Worm (Caenorhabditis elegans) whole organism, late embryonic: Measurements from ENCODE around the gene C17G1.14.
A peak's percentile ranks its signal among the peaks of the same experiment; 100 is the strongest.

ENCODE experiments used
- C08G9.2 ChIP-seq: sonication (generic microtip); optimal IDR thresholded peaks from 2 replicates; lab custom pipeline; 2016; ENCODE audit warnings: mild to moderate bottlenecking, missing genetic modification characterization, moderate library complexity, missing compliant biosample characterization
- F13H6.1 ChIP-seq: sonication (generic microtip); optimal IDR thresholded peaks from 2 replicates; lab custom pipeline; 2016; ENCODE audit warnings: missing genetic modification characterization, missing compliant biosample characterization
- K02D7.2 ChIP-seq: sonication (generic microtip); optimal IDR thresholded peaks from 2 replicates; lab custom pipeline; 2017; ENCODE audit warnings: mild to moderate bottlenecking, missing genetic modification characterization, missing compliant biosample characterization
- K09A11.1 ChIP-seq: sonication (generic microtip); optimal IDR thresholded peaks from 2 replicates; lab custom pipeline; 2017; ENCODE audit warnings: antibody characterized with exemption, mild to moderate bottlenecking, missing genetic modification characterization, missing compliant biosample characterization; ENCODE audit not compliant: insufficient read depth
- T23F11.4 ChIP-seq: fragments of 200-800 bp; sonication (Bioruptor generic); optimal IDR thresholded peaks from 2 replicates; lab custom pipeline; 2018; ENCODE audit warnings: mild to moderate bottlenecking, missing genetic modification characterization, missing compliant biosample characterization
- Y22D7AL.16 ChIP-seq: sonication (generic microtip); optimal IDR thresholded peaks from 2 replicates; lab custom pipeline; 2016; ENCODE audit warnings: missing genetic modification characterization, missing compliant biosample characterization
- ceh-18 ChIP-seq: sonication (generic microtip); optimal IDR thresholded peaks from 2 replicates; lab custom pipeline; 2016; ENCODE audit warnings: missing genetic modification characterization, missing compliant biosample characterization
- ceh-19 ChIP-seq: fragments of 200-800 bp; sonication (Bioruptor generic); optimal IDR thresholded peaks from 2 replicates; lab custom pipeline; 2018; ENCODE audit warnings: mild to moderate bottlenecking, missing genetic modification characterization, missing compliant biosample characterization
- ceh-30 ChIP-seq: fragments of 150-350 bp; optimal IDR thresholded peaks from 2 replicates; lab custom pipeline; 2014; ENCODE audit warnings: missing biosample characterization, missing genetic modification characterization
- ceh-34 ChIP-seq: sonication (generic microtip); optimal IDR thresholded peaks from 2 replicates; lab custom pipeline; 2016; ENCODE audit warnings: mild to moderate bottlenecking, missing genetic modification characterization, missing compliant biosample characterization
- ceh-45 ChIP-seq: fragments of 200-800 bp; sonication (Bioruptor generic); IDR thresholded peaks from 2 replicates; pipeline ENCODE4 v1.3.6; 2022; ENCODE audit warnings: missing genetic modification reagents, missing genetic modification characterization, missing compliant biosample characterization
- dmd-4 ChIP-seq: sonication (generic microtip); optimal IDR thresholded peaks from 2 replicates; lab custom pipeline; 2016; ENCODE audit warnings: borderline replicate concordance, missing genetic modification characterization, missing compliant biosample characterization
- dve-1 ChIP-seq: sonication (generic microtip); optimal IDR thresholded peaks from 2 replicates; lab custom pipeline; 2017; ENCODE audit warnings: antibody characterized with exemption, mild to moderate bottlenecking, missing genetic modification characterization, missing compliant biosample characterization
- elt-2 ChIP-seq: sonication (generic microtip); optimal IDR thresholded peaks from 2 replicates; lab custom pipeline; 2016; ENCODE audit warnings: missing genetic modification reagents, missing genetic modification characterization, missing compliant biosample characterization
- elt-4 ChIP-seq: sonication (generic microtip); optimal IDR thresholded peaks from 2 replicates; lab custom pipeline; 2016; ENCODE audit warnings: missing genetic modification characterization, missing compliant biosample characterization
- fax-1 ChIP-seq: sonication (generic microtip); optimal IDR thresholded peaks from 2 replicates; lab custom pipeline; 2016; ENCODE audit warnings: missing genotype, missing genetic modification characterization, missing compliant biosample characterization
- fkh-10 ChIP-seq: fragments of 150-350 bp; optimal IDR thresholded peaks from 2 replicates; lab custom pipeline; 2014; ENCODE audit warnings: missing biosample characterization, missing genetic modification reagents, missing genetic modification characterization
- fkh-6 ChIP-seq: sonication (generic microtip); optimal IDR thresholded peaks from 2 replicates; lab custom pipeline; 2016; ENCODE audit warnings: missing genetic modification characterization, missing compliant biosample characterization
- gmeb-2 ChIP-seq: sonication (generic microtip); optimal IDR thresholded peaks from 2 replicates; lab custom pipeline; 2016; ENCODE audit warnings: missing genetic modification characterization, inconsistent platforms, missing compliant biosample characterization
- hlh-13 ChIP-seq: fragments of 200-800 bp; sonication (Bioruptor generic); optimal IDR thresholded peaks from 2 replicates; lab custom pipeline; 2018; ENCODE audit warnings: mild to moderate bottlenecking, missing genetic modification characterization, missing compliant biosample characterization
- hlh-6 ChIP-seq: sonication (generic microtip); optimal IDR thresholded peaks from 2 replicates; lab custom pipeline; 2016; ENCODE audit warnings: missing genotype, missing genetic modification characterization, missing compliant biosample characterization
- lim-6 ChIP-seq: sonication (generic microtip); optimal IDR thresholded peaks from 2 replicates; lab custom pipeline; 2016; ENCODE audit warnings: missing genetic modification characterization, missing compliant biosample characterization
- lin-11 ChIP-seq: fragments of 200-800 bp; sonication (Bioruptor generic); optimal IDR thresholded peaks from 2 replicates; lab custom pipeline; 2018; ENCODE audit warnings: mild to moderate bottlenecking, missing genetic modification characterization, missing compliant biosample characterization
- nfya-1 ChIP-seq: sonication (generic microtip); optimal IDR thresholded peaks from 2 replicates; lab custom pipeline; 2017; ENCODE audit warnings: missing genetic modification characterization, mild to moderate bottlenecking, missing compliant biosample characterization, antibody characterized with exemption, moderate library complexity
- nhr-11 ChIP-seq: fragments of 150-350 bp; optimal IDR thresholded peaks from 2 replicates; lab custom pipeline; 2014; ENCODE audit warnings: missing biosample characterization, missing genetic modification characterization
- nhr-232 ChIP-seq: sonication (generic microtip); optimal IDR thresholded peaks from 2 replicates; lab custom pipeline; 2016; ENCODE audit warnings: missing genetic modification characterization, missing compliant biosample characterization
- npax-4 ChIP-seq: sonication (generic microtip); optimal IDR thresholded peaks from 2 replicates; lab custom pipeline; 2016; ENCODE audit warnings: missing genetic modification characterization, missing compliant biosample characterization
- odd-2 ChIP-seq: sonication (generic microtip); optimal IDR thresholded peaks from 2 replicates; lab custom pipeline; 2017; ENCODE audit warnings: antibody characterized with exemption, mild to moderate bottlenecking, missing genetic modification characterization, missing compliant biosample characterization
- pag-3 ChIP-seq: sonication (generic microtip); optimal IDR thresholded peaks from 2 replicates; lab custom pipeline; 2016; ENCODE audit warnings: missing compliant biosample characterization, missing genetic modification characterization, borderline replicate concordance
- pat-9 ChIP-seq: fragments of 200-800 bp; sonication (Bioruptor generic); optimal IDR thresholded peaks from 2 replicates; lab custom pipeline; 2018; ENCODE audit warnings: mild to moderate bottlenecking, missing genetic modification characterization, moderate library complexity, missing compliant biosample characterization
- pax-1 ChIP-seq: fragments of 150-350 bp; optimal IDR thresholded peaks from 2 replicates; lab custom pipeline; 2014; ENCODE audit warnings: missing biosample characterization, missing genetic modification characterization
- pha-2 ChIP-seq: sonication (generic microtip); optimal IDR thresholded peaks from 2 replicates; lab custom pipeline; 2017; ENCODE audit warnings: mild to moderate bottlenecking, missing genetic modification characterization, missing compliant biosample characterization
- pha-4 ChIP-seq: fragments of 150-350 bp; optimal IDR thresholded peaks from 2 replicates; lab custom pipeline; 2018; ENCODE audit warnings: missing biosample characterization, missing genetic modification reagents, missing genetic modification characterization
- pqm-1 ChIP-seq: sonication (generic microtip); optimal IDR thresholded peaks from 2 replicates; lab custom pipeline; 2016; ENCODE audit warnings: missing genetic modification characterization, missing compliant biosample characterization
- pros-1 ChIP-seq: fragments of 150-350 bp; optimal IDR thresholded peaks from 2 replicates; lab custom pipeline; 2014; ENCODE audit warnings: missing biosample characterization, missing genetic modification reagents, missing genetic modification characterization
- ref-2 ChIP-seq: sonication (generic microtip); optimal IDR thresholded peaks from 2 replicates; lab custom pipeline; 2016; ENCODE audit warnings: missing genetic modification characterization, missing compliant biosample characterization
- rnt-1 ChIP-seq: sonication (generic microtip); optimal IDR thresholded peaks from 2 replicates; lab custom pipeline; 2016; ENCODE audit warnings: missing genetic modification characterization, missing compliant biosample characterization
- syd-9 ChIP-seq: sonication (generic microtip); optimal IDR thresholded peaks from 2 replicates; lab custom pipeline; 2016; ENCODE audit warnings: mild to moderate bottlenecking, missing genetic modification characterization, moderate library complexity, missing compliant biosample characterization
- tbx-2 ChIP-seq: sonication (generic microtip); optimal IDR thresholded peaks from 2 replicates; lab custom pipeline; 2016; ENCODE audit warnings: missing genetic modification characterization, missing compliant biosample characterization
- tbx-7 ChIP-seq: sonication (generic microtip); optimal IDR thresholded peaks from 2 replicates; lab custom pipeline; 2016; ENCODE audit warnings: missing genotype, missing genetic modification characterization, missing compliant biosample characterization
- ttx-3 ChIP-seq: sonication (generic microtip); optimal IDR thresholded peaks from 2 replicates; lab custom pipeline; 2016; ENCODE audit warnings: missing genetic modification reagents, missing genetic modification characterization, missing compliant biosample characterization
- zip-5 ChIP-seq: sonication (generic microtip); optimal IDR thresholded peaks from 2 replicates; lab custom pipeline; 2016; ENCODE audit warnings: missing genetic modification characterization, missing compliant biosample characterization

Gene C17G1.14

ce11 chrX:9938537-9938936 lies at the start of gene C17G1.14, which contains the start of gene C17G1.5:
C17G1.14 (plus strand) TSS chrX:9938813.
C17G1.5 (plus strand) TSS chrX:9938802.
- TF ChIP-seq elt-2 (no peak), pha-4 (tag; lab: Kevin White, UChicago) (no peak), gmeb-2 (tag; lab: Kevin White, UChicago) (no peak), pax-1 (tag; lab: Kevin White, UChicago) (no peak), hlh-13 (GFP tag; lab: Kevin White, UChicago) (no peak), hlh-6 (tag; lab: Kevin White, UChicago) (no peak)

DNA sequence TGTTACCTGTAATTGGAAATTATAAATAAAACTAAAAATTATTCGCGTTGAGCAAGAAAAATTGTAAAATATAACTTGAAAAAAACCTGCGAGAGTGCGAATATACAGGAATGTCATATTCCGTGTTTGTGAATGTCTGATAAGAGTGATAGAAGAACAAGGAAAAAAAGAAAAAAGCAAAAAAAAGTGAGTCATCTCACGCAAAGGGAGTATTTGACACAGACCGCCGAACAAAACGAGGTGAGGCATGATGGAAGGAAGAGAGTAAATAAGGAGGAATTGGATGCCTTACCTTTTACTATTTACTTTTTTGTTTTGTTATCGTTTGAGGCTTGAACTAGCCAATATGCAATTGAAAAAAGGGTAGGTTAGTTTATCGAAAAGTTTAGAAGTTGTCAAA lies 46.3 kb upstream of the C17G1.14 start, which contains the start of gene F21G4.1:
Gene F21G4.1, minus strand, starts transcription at position 6 of the 400 bp plus-strand sequence.
- TF ChIP-seq F13H6.1 (tag; lab: Kevin White, UChicago) (no peak), fax-1 (tag; lab: Kevin White, UChicago) (no peak), pax-1 (tag; lab: Kevin White, UChicago) (no peak), pqm-1 (tag; lab: Kevin White, UChicago) (no peak)

DNA sequence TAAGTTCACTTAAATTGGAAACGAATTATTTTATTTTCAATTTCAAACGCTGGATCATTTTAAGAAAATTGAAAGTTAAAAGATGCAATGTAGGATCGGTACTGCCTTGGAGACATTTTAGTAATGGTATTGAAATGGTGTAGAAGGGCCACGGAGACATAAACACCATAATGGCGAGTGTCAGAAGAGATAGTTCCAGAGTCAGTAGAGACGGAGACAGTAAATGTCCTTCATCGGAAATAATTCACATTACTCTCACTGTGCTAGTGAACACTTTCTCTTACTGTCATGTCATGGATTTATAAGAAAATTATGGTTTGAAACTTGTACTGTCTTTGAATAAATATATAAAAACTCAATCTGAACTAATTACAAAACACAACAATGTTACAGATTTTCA lies 45.5 kb upstream of the C17G1.14 start:
- no peak for TF ChIP-seq ref-2 (tag; lab: Kevin White, UChicago)
- no peak for TF ChIP-seq nfya-1 (tag; lab: Kevin White, UChicago)
- no peak for TF ChIP-seq lin-11 (tag; lab: Kevin White, UChicago)
- no peak for TF ChIP-seq nhr-232 (tag; lab: Kevin White, UChicago)
- TF ChIP-seq lim-6: no peak
- TF ChIP-seq pros-1: no peak
- no peak for TF ChIP-seq elt-4 (tag; lab: Kevin White, UChicago)
- TF ChIP-seq Y22D7AL.16 (tag; lab: Kevin White, UChicago): no peak
- TF ChIP-seq fkh-10: no peak
- TF ChIP-seq fkh-6 (tag; lab: Kevin White, UChicago): no peak
- TF ChIP-seq pat-9 (tag; lab: Kevin White, UChicago): no peak
- TF ChIP-seq ceh-30 (tag; lab: Kevin White, UChicago): no peak
- no peak for TF ChIP-seq ceh-19 (GFP tag; lab: Kevin White, UChicago)
- TF ChIP-seq tbx-7 (tag; lab: Kevin White, UChicago): no peak
- TF ChIP-seq dmd-4 (tag; lab: Kevin White, UChicago): no peak
- no peak for TF ChIP-seq ttx-3 (tag; lab: Kevin White, UChicago)

ce11 chrX:9894844-9895243 lies 43.8 kb upstream of the C17G1.14 start, which contains the start of gene F21G4.3:
F21G4.3 (plus strand) TSS chrX:9895144.
- TF ChIP-seq ceh-34 (tag; lab: Kevin White, UChicago): no peak
- TF ChIP-seq K09A11.1 (tag; lab: Kevin White, UChicago): no peak
- TF ChIP-seq zip-5 (tag; lab: Kevin White, UChicago): no peak
- TF ChIP-seq dve-1 (tag; lab: Kevin White, UChicago): no peak
- TF ChIP-seq tbx-2 (tag; lab: Kevin White, UChicago): no peak
- no peak for TF ChIP-seq pha-2 (tag; lab: Kevin White, UChicago)
- TF ChIP-seq syd-9: no peak
- TF ChIP-seq ceh-45: no peak
- TF ChIP-seq nhr-232 (tag; lab: Kevin White, UChicago): no peak
- no peak for TF ChIP-seq F13H6.1 (tag; lab: Kevin White, UChicago)
- TF ChIP-seq pat-9 (tag; lab: Kevin White, UChicago): no peak

ce11 chrX:9899426-9900131 lies 39.0 kb upstream of the C17G1.14 start, which contains the start of gene phf-34:
phf-34 (minus strand) TSS chrX:9899476.
- no peak for TF ChIP-seq rnt-1 (tag; lab: Kevin White, UChicago)
- no peak for TF ChIP-seq ceh-30 (tag; lab: Kevin White, UChicago)
- no peak for TF ChIP-seq pag-3
- TF ChIP-seq pros-1: no peak
- no peak for TF ChIP-seq K02D7.2 (tag; lab: Kevin White, UChicago)
- no peak for TF ChIP-seq T23F11.4 (GFP tag; lab: Kevin White, UChicago)
- no peak for TF ChIP-seq pat-9 (tag; lab: Kevin White, UChicago)
- no peak for TF ChIP-seq fax-1 (tag; lab: Kevin White, UChicago)
- TF ChIP-seq pha-4 (tag; lab: Kevin White, UChicago): no peak
- TF ChIP-seq odd-2 (tag; lab: Kevin White, UChicago): no peak
- TF ChIP-seq ceh-18: no peak
- no peak for TF ChIP-seq nhr-11 (tag; lab: Kevin White, UChicago)
- TF ChIP-seq ceh-19 (GFP tag; lab: Kevin White, UChicago): peak; percentile 43
- no peak for TF ChIP-seq ttx-3 (tag; lab: Kevin White, UChicago)
- no peak for TF ChIP-seq npax-4 (tag; lab: Kevin White, UChicago)
- no peak for TF ChIP-seq pqm-1 (tag; lab: Kevin White, UChicago)
- TF ChIP-seq pax-1 (tag; lab: Kevin White, UChicago): no peak
- no peak for TF ChIP-seq F13H6.1 (tag; lab: Kevin White, UChicago)
- no peak for TF ChIP-seq C08G9.2
- no peak for TF ChIP-seq dmd-4 (tag; lab: Kevin White, UChicago)
